Fruit fly (Drosophila melanogaster) whole organism, embryonic: ENCODE results near the gene dia.

Experiments
- CG10431 ChIP-seq: fragments of 200-800 bp; sonication (Bioruptor generic); optimal IDR thresholded peaks from 3 replicates; lab custom pipeline; 2018; ENCODE audit warnings: missing biosample characterization, mild to moderate bottlenecking, missing genetic modification characterization
- CG11723 ChIP-seq: fragments of 200-800 bp; sonication (Bioruptor generic); optimal IDR thresholded peaks from 2 replicates; lab custom pipeline; 2017; ENCODE audit warnings: missing biosample characterization, mild to moderate bottlenecking, missing genetic modification characterization
- CG13123 ChIP-seq: fragments of 200-800 bp; sonication (Bioruptor generic); optimal IDR thresholded peaks from 2 replicates; lab custom pipeline; 2016; ENCODE audit warnings: missing biosample characterization, missing genetic modification characterization
- CG14441 ChIP-seq: fragments of 200-800 bp; sonication (Bioruptor generic); IDR thresholded peaks from 2 replicates; pipeline ENCODE4 v1.3.6; 2022; ENCODE audit warnings: missing biosample characterization, missing genetic modification characterization
- CG17359 ChIP-seq: fragments of 200-800 bp; sonication (Bioruptor generic); optimal IDR thresholded peaks from 3 replicates; lab custom pipeline; 2018; ENCODE audit warnings: missing biosample characterization, mild to moderate bottlenecking, missing genetic modification characterization, moderate library complexity
- CG1792 ChIP-seq: fragments of 200-800 bp; sonication (Bioruptor generic); optimal IDR thresholded peaks from 2 replicates; lab custom pipeline; 2016; ENCODE audit warnings: missing biosample characterization, missing genetic modification characterization
- CG2199 ChIP-seq: fragments of 200-800 bp; sonication (Bioruptor generic); IDR thresholded peaks from 3 replicates; pipeline ENCODE4 v1.3.6; 2022; ENCODE audit warnings: missing biosample characterization, missing genetic modification characterization
- CG2875 ChIP-seq: fragments of 200-800 bp; sonication (Bioruptor generic); optimal IDR thresholded peaks from 2 replicates; lab custom pipeline; 2017; ENCODE audit warnings: missing biosample characterization, mild to moderate bottlenecking, missing genetic modification characterization, missing genetic modification reagents
- CG32532 ChIP-seq: fragments of 200-800 bp; sonication (Bioruptor generic); IDR thresholded peaks from 2 replicates; pipeline ENCODE4 v1.3.6; 2022; ENCODE audit warnings: missing biosample characterization, missing genetic modification characterization
- CG3281 ChIP-seq: fragments of 200-800 bp; sonication (Bioruptor generic); optimal IDR thresholded peaks from 3 replicates; lab custom pipeline; 2017; ENCODE audit warnings: missing biosample characterization, mild to moderate bottlenecking, missing genetic modification characterization
- CG3726 ChIP-seq: fragments of 200-800 bp; sonication (Bioruptor generic); IDR thresholded peaks from 3 replicates; pipeline ENCODE4, ENCODE4 v1.3.6; 2022; ENCODE audit warnings: missing biosample characterization, missing genetic modification characterization
- CG4328 ChIP-seq: fragments of 200-800 bp; sonication (Bioruptor generic); optimal IDR thresholded peaks from 3 replicates; lab custom pipeline; 2017; ENCODE audit warnings: missing biosample characterization, missing genetic modification reagents, missing genetic modification characterization
- CG6654 ChIP-seq: fragments of 200-800 bp; sonication (Bioruptor generic); optimal IDR thresholded peaks from 2 replicates; lab custom pipeline; 2017; ENCODE audit warnings: missing biosample characterization, mild to moderate bottlenecking, missing genetic modification characterization
- CG7372 ChIP-seq: fragments of 200-800 bp; sonication (Bioruptor generic); IDR thresholded peaks from 2 replicates; pipeline ENCODE4 v1.3.6; 2022; ENCODE audit warnings: missing biosample characterization, missing genetic modification characterization
- CG8944 ChIP-seq: fragments of 200-800 bp; sonication (Bioruptor generic); optimal IDR thresholded peaks from 3 replicates; lab custom pipeline; 2016; ENCODE audit warnings: missing biosample characterization, missing genetic modification characterization
- CG9215 ChIP-seq: fragments of 200-800 bp; sonication (Bioruptor generic); IDR thresholded peaks from 2 replicates; pipeline ENCODE4 v1.3.6; 2022; ENCODE audit warnings: missing biosample characterization, missing genetic modification characterization
- Dad ChIP-seq: fragments of 200-800 bp; sonication (Bioruptor generic); optimal IDR thresholded peaks from 3 replicates; lab custom pipeline; 2016; ENCODE audit warnings: missing biosample characterization, missing genetic modification characterization
- Dfd ChIP-seq, 2 experiments: fragments of >200 bp; optimal IDR thresholded peaks; 2 replicates each; lab custom pipeline; 2017; ENCODE audit warnings: missing biosample characterization in 2 of 2, missing genetic modification characterization in 2 of 2
- Eip74EF ChIP-seq, 2 experiments: fragments of 200-800 bp in 1 of 2; fragments of >200 bp in 1 of 2; sonication (Bioruptor generic) in 1 of 2; optimal IDR thresholded peaks; 2 replicates each; lab custom pipeline; 2017 to 2019; ENCODE audit warnings: missing biosample characterization in 2 of 2, missing genetic modification characterization in 2 of 2, mild to moderate bottlenecking in 1 of 2, moderate library complexity in 1 of 2
- Fer2 ChIP-seq: fragments of 200-800 bp; sonication (Bioruptor generic); optimal IDR thresholded peaks from 2 replicates; lab custom pipeline; 2018; ENCODE audit warnings: missing biosample characterization, mild to moderate bottlenecking, missing genetic modification characterization, moderate library complexity
- GATAe ChIP-seq: fragments of 200-800 bp; sonication (Bioruptor generic); conservative IDR thresholded peaks from 2 replicates; pipeline ENCODE4 v1.3.6; 2022; ENCODE audit warnings: missing biosample characterization, missing genetic modification characterization
- Gug ChIP-seq: fragments of 200-800 bp; sonication (Bioruptor generic); IDR thresholded peaks from 4 replicates; pipeline ENCODE4 v1.3.6; 2022; ENCODE audit warnings: missing biosample characterization, missing genetic modification characterization
- H15 ChIP-seq: fragments of 200-800 bp; sonication (Bioruptor generic); IDR thresholded peaks from 3 replicates; pipeline ENCODE4 v1.3.6; 2022; ENCODE audit warnings: missing biosample characterization, missing genetic modification characterization
- HHEX ChIP-seq: fragments of 200-800 bp; sonication (Bioruptor generic); optimal IDR thresholded peaks from 3 replicates; lab custom pipeline; 2017; ENCODE audit warnings: missing biosample characterization, mild to moderate bottlenecking, missing genetic modification characterization, missing genetic modification reagents
- Hr51 ChIP-seq, 2 experiments: fragments of 200-800 bp; sonication (Bioruptor generic); optimal IDR thresholded peaks; 2 replicates in 1 of 2; 3 replicates in 1 of 2; lab custom pipeline; 2016 to 2018; ENCODE audit warnings: missing biosample characterization in 2 of 2, missing genetic modification characterization in 2 of 2, mild to moderate bottlenecking in 1 of 2, moderate library complexity in 1 of 2
- Hsf ChIP-seq: fragments of 200-800 bp; sonication (Bioruptor generic); optimal IDR thresholded peaks from 3 replicates; lab custom pipeline; 2016; ENCODE audit warnings: missing biosample characterization, missing genetic modification characterization
- Mad ChIP-seq: fragments of 200-800 bp; sonication (Bioruptor generic); optimal IDR thresholded peaks from 2 replicates; lab custom pipeline; 2016; ENCODE audit warnings: missing biosample characterization, missing genetic modification characterization
- Med ChIP-seq: fragments of 200-800 bp; sonication (Bioruptor generic); peaks from one replicate; lab custom pipeline; 2016; ENCODE audit warnings: missing biosample characterization, missing genetic modification characterization, mild to moderate bottlenecking, inconsistent platforms, moderate library complexity
- Nf-YA ChIP-seq: fragments of 200-800 bp; sonication (Bioruptor generic); IDR thresholded peaks from 2 replicates; pipeline ENCODE4 v1.3.6; 2022; ENCODE audit warnings: missing biosample characterization, missing genetic modification characterization
- Opbp ChIP-seq: fragments of 200-800 bp; sonication (Bioruptor generic); IDR thresholded peaks from 3 replicates; pipeline ENCODE4 v1.3.6; 2022; ENCODE audit warnings: missing biosample characterization, missing genetic modification characterization; ENCODE audit not compliant: partially characterized antibody
- Rfx ChIP-seq: fragments of 200-800 bp; sonication (Bioruptor generic); IDR thresholded peaks from 2 replicates; pipeline ENCODE4 v1.3.6; 2022; ENCODE audit warnings: missing biosample characterization, missing genetic modification characterization
- Spps ChIP-seq: fragments of 200-800 bp; sonication (Bioruptor generic); optimal IDR thresholded peaks from 2 replicates; lab custom pipeline; 2018; ENCODE audit warnings: missing biosample characterization, mild to moderate bottlenecking, missing genetic modification characterization
- ase ChIP-seq: fragments of 200-800 bp; sonication (Bioruptor generic); IDR thresholded peaks from 3 replicates; pipeline ENCODE4 v1.3.6; 2022; ENCODE audit warnings: missing biosample characterization, missing genetic modification characterization
- az2 ChIP-seq: fragments of 200-800 bp; sonication (Bioruptor generic); optimal IDR thresholded peaks from 3 replicates; lab custom pipeline; 2016; ENCODE audit warnings: missing biosample characterization, missing genetic modification characterization
- bab2 ChIP-seq: fragments of 200-800 bp; sonication (Bioruptor generic); optimal IDR thresholded peaks from 2 replicates; lab custom pipeline; 2016; ENCODE audit warnings: missing biosample characterization, missing genetic modification characterization
- caup ChIP-seq: fragments of 200-800 bp; sonication (Bioruptor generic); optimal IDR thresholded peaks from 3 replicates; lab custom pipeline; 2017; ENCODE audit warnings: missing biosample characterization, mild to moderate bottlenecking, missing genetic modification characterization, moderate library complexity; ENCODE audit not compliant: severe bottlenecking
- crp ChIP-seq, 2 experiments: fragments of 200-800 bp; sonication (Bioruptor generic); optimal IDR thresholded peaks; 2 replicates in 1 of 2; 3 replicates in 1 of 2; lab custom pipeline; 2017; ENCODE audit warnings: missing biosample characterization in 2 of 2, missing genetic modification characterization in 2 of 2, mild to moderate bottlenecking in 1 of 2, moderate library complexity in 1 of 2
- danr ChIP-seq: fragments of 200-800 bp; sonication (Bioruptor generic); IDR thresholded peaks from 2 replicates; pipeline ENCODE4 v1.3.6; 2022; ENCODE audit warnings: missing biosample characterization, missing genetic modification characterization
- dati ChIP-seq: fragments of 200-800 bp; sonication (Bioruptor generic); IDR thresholded peaks from 2 replicates; pipeline ENCODE4 v1.3.6; 2022; ENCODE audit warnings: missing biosample characterization, missing genetic modification characterization
- disco-r ChIP-seq: fragments of 200-800 bp; sonication (Bioruptor generic); optimal IDR thresholded peaks from 2 replicates; lab custom pipeline; 2016; ENCODE audit warnings: missing biosample characterization, missing genetic modification characterization
- fd96Cb ChIP-seq: fragments of 200-800 bp; sonication (Bioruptor generic); optimal IDR thresholded peaks from 2 replicates; lab custom pipeline; 2018; ENCODE audit warnings: missing biosample characterization, mild to moderate bottlenecking, missing genetic modification characterization, moderate library complexity
- fu2 ChIP-seq: fragments of 200-800 bp; sonication (Bioruptor generic); optimal IDR thresholded peaks from 2 replicates; lab custom pipeline; 2016; ENCODE audit warnings: missing biosample characterization, missing genetic modification characterization
- ken ChIP-seq: fragments of 200-800 bp; sonication (Bioruptor generic); IDR thresholded peaks from 3 replicates; pipeline ENCODE4 v1.3.6; 2022; ENCODE audit warnings: missing biosample characterization, missing genetic modification characterization
- kni ChIP-seq: fragments of 200-800 bp; sonication (Bioruptor generic); optimal IDR thresholded peaks from 3 replicates; lab custom pipeline; 2017; ENCODE audit warnings: mild to moderate bottlenecking, missing biosample characterization, missing genetic modification reagents, missing genetic modification characterization
- lmd ChIP-seq: fragments of 200-800 bp; sonication (Bioruptor generic); IDR thresholded peaks from 2 replicates; pipeline ENCODE4 v1.3.6; 2022; ENCODE audit warnings: missing biosample characterization, missing genetic modification characterization
- mirr ChIP-seq: fragments of 200-800 bp; sonication (Bioruptor generic); optimal IDR thresholded peaks from 3 replicates; lab custom pipeline; 2018; ENCODE audit warnings: missing biosample characterization, mild to moderate bottlenecking, missing genetic modification characterization
- sisA ChIP-seq: fragments of 200-800 bp; sonication (Bioruptor generic); IDR thresholded peaks from 2 replicates; pipeline ENCODE4 v1.3.6; 2022; ENCODE audit warnings: missing biosample characterization, missing genetic modification characterization
- sqz ChIP-seq: fragments of 200-800 bp; sonication (Bioruptor generic); optimal IDR thresholded peaks from 3 replicates; lab custom pipeline; 2018; ENCODE audit warnings: missing biosample characterization, mild to moderate bottlenecking, missing genetic modification characterization
- tll ChIP-seq, 2 experiments: fragments of 200-800 bp in 1 of 2; fragments of >200 bp in 1 of 2; sonication (Bioruptor generic) in 1 of 2; optimal IDR thresholded peaks; 2 replicates each; lab custom pipeline; 2017 to 2019; ENCODE audit warnings: missing biosample characterization in 2 of 2, missing genetic modification characterization in 2 of 2, mild to moderate bottlenecking in 1 of 2, moderate library complexity in 1 of 2

dia gene

dm6 chr2L:20811039-20811652, 53.2 kb downstream of the dia start (continued):
- TF ChIP-seq Dad (GFP tag; lab: Kevin White, UChicago) (no peak), fd96Cb (tag; lab: Kevin White, UChicago) (peak; percentile 39), kni (GFP tag; lab: Kevin White, UChicago) (peak; percentile 55), CG14441 (GFP tag; lab: Robert Waterston, UW) (peak; percentile 62), CG2199 (GFP tag; lab: Robert Waterston, UW) (no peak), crp (GFP tag; optimal IDR thresholded peaks at IDR 0.05; lab: Kevin White, UChicago) (no peak), CG9215 (GFP tag; lab: Robert Waterston, UW) (0 out of 2 replicates have a peak, but pooled peaks have one; percentile 16), Eip74EF (GFP tag; optimal IDR thresholded peaks at IDR 0.05; lab: Kevin White, UChicago) (peak in 1 of 2 experiments; percentile 84), disco-r (GFP tag; lab: Kevin White, UChicago) (no peak), HHEX (GFP tag; lab: Kevin White, UChicago) (peak; percentile 19), ase (GFP tag; lab: Robert Waterston, UW) (peak; percentile 56; the same call in 2 of the 3 replicates), GATAe (no peak), sqz (GFP tag; lab: Kevin White, UChicago) (peak; percentile 24), caup (no peak), Med (peak; percentile 78), CG11723 (no peak), CG17359 (tag; lab: Kevin White, UChicago) (peak; percentile 74), Hr51 (GFP tag; optimal IDR thresholded peaks at IDR 0.05; lab: Kevin White, UChicago) (peak in 1 of 2 experiments; percentile 80), Gug (GFP tag; lab: Robert Waterston, UW) (0 out of 4 replicates have a peak, but pooled peaks have one; percentile 7), CG32532 (GFP tag; lab: Robert Waterston, UW) (peak; percentile 35; the same call in 1 of the 2 replicates), CG3281 (GFP tag; lab: Kevin White, UChicago) (peak; percentile 18), danr (GFP tag; lab: Robert Waterston, UW) (no peak), CG6654 (no peak), CG1792 (GFP tag; lab: Kevin White, UChicago) (no peak), fu2 (GFP tag; lab: Kevin White, UChicago) (no peak), CG7372 (GFP tag; lab: Robert Waterston, UW) (peak; percentile 48; the same call in 1 of the 2 replicates), CG4328 (GFP tag; lab: Kevin White, UChicago) (no peak), Opbp (GFP tag; lab: Robert Waterston, UW) (no peak), H15 (GFP tag; lab: Robert Waterston, UW) (peak; percentile 60; the same call in 2 of the 3 replicates), sisA (GFP tag; lab: Robert Waterston, UW) (peak; percentile 50; the same call in 1 of the 2 replicates), Hsf (GFP tag; lab: Kevin White, UChicago) (peak; percentile 6), CG10431 (no peak), Fer2 (tag; lab: Kevin White, UChicago) (no peak), Nf-YA (GFP tag; lab: Robert Waterston, UW) (no peak), CG3726 (GFP tag; lab: Robert Waterston, UW) (no peak), Rfx (GFP tag; lab: Robert Waterston, UW) (peak; percentile 51), Mad (GFP tag; lab: Kevin White, UChicago) (no peak), dati (GFP tag; lab: Robert Waterston, UW) (no peak), Spps (tag; lab: Kevin White, UChicago) (no peak), ken (no peak), Dfd (GFP tag; optimal IDR thresholded peaks at IDR 0.05; lab: Kevin White, UChicago) (no peak), az2 (GFP tag; lab: Kevin White, UChicago) (peak; percentile 45), CG13123 (GFP tag; lab: Kevin White, UChicago) (no peak), CG8944 (GFP tag; lab: Kevin White, UChicago) (no peak), lmd (GFP tag; lab: Robert Waterston, UW) (peak; percentile 53; the same call in 1 of the 2 replicates), tll (GFP tag; optimal IDR thresholded peaks at IDR 0.05; lab: Kevin White, UChicago) (no peak), bab2 (GFP tag; lab: Kevin White, UChicago) (no peak), mirr (GFP tag; lab: Kevin White, UChicago) (no peak), CG2875 (GFP tag; lab: Kevin White, UChicago) (no peak)
